Worm (Caenorhabditis elegans) whole organism, early embryonic: ENCODE measurements around the gene lrch-1.

Experiments
- aly-1 ChIP-seq: sonication (generic microtip); optimal IDR thresholded peaks from 2 replicates; lab custom pipeline; 2016; ENCODE audit warnings: missing genetic modification characterization, missing compliant biosample characterization
- ama-1 ChIP-seq: fragments of 150-350 bp; optimal IDR thresholded peaks from 2 replicates; lab custom pipeline; 2014
- ceh-36 ChIP-seq: sonication (generic microtip); optimal IDR thresholded peaks from 2 replicates; lab custom pipeline; 2016; ENCODE audit warnings: missing genetic modification characterization, inconsistent platforms, missing compliant biosample characterization
- ets-7 ChIP-seq: sonication (generic microtip); optimal IDR thresholded peaks from 2 replicates; lab custom pipeline; 2016; ENCODE audit warnings: missing genotype, missing genetic modification characterization, missing compliant biosample characterization
- flt-1 ChIP-seq: fragments of 200-800 bp; sonication (Bioruptor generic); IDR thresholded peaks from 2 replicates; pipeline ENCODE4 v1.3.6; 2022; ENCODE audit warnings: missing genetic modification characterization, missing compliant biosample characterization
- hmg-4 ChIP-seq: fragments of 200-800 bp; sonication (Bioruptor generic); optimal IDR thresholded peaks from 2 replicates; lab custom pipeline; 2018; ENCODE audit warnings: mild to moderate bottlenecking, missing genetic modification characterization, missing compliant biosample characterization
- sea-1 ChIP-seq: fragments of 200-800 bp; sonication (Bioruptor generic); conservative IDR thresholded peaks from 2 replicates; pipeline ENCODE4 v1.3.6; 2022; ENCODE audit warnings: missing genetic modification characterization, missing compliant biosample characterization
- tbx-11 ChIP-seq: fragments of 200-800 bp; sonication (Bioruptor generic); IDR thresholded peaks from 2 replicates; pipeline ENCODE4 v1.3.6; 2022; ENCODE audit warnings: missing genetic modification characterization, missing compliant biosample characterization
- tbx-37 ChIP-seq: fragments of 200-800 bp; sonication (Bioruptor generic); conservative IDR thresholded peaks from 2 replicates; pipeline ENCODE4 v1.3.6; 2022; ENCODE audit warnings: missing genetic modification reagents, missing genetic modification characterization, missing compliant biosample characterization
- tra-4 ChIP-seq: sonication (generic microtip); optimal IDR thresholded peaks from 2 replicates; lab custom pipeline; 2017; ENCODE audit warnings: missing genetic modification characterization, missing compliant biosample characterization

ce11 chrX:6219892-6220291, 3.4 kb upstream of the lrch-1 start:
- TF ChIP-seq ama-1 (no peak), flt-1 (peak; percentile 58), aly-1 (tag; lab: Kevin White, UChicago) (peak; percentile 55), hmg-4 (GFP tag; lab: Kevin White, UChicago) (peak; percentile 55), tbx-11 (GFP tag; lab: Robert Waterston, UW) (peak; percentile 53; the same call in 1 of the 2 replicates), ets-7 (tag; lab: Kevin White, UChicago) (peak; percentile 44), tbx-37 (GFP tag; lab: Robert Waterston, UW) (peak; percentile 70), sea-1 (0 out of 2 replicates have a peak, but pooled peaks have one; percentile 42), ceh-36 (peak; percentile 50), tra-4 (no peak)
